Worm (Caenorhabditis elegans): ENCODE results near the gene ZK673.2.

- TF ChIP-seq nhr-76 (tag; optimal IDR thresholded peaks at IDR 0.05), result no peak
- TF ChIP-seq zag-1 (tag; optimal IDR thresholded peaks at IDR 0.05), result no peak
- no peak for TF ChIP-seq nhr-28 (tag; optimal IDR thresholded peaks at IDR 0.05)
- no peak for TF ChIP-seq madf-5 (GFP tag; IDR thresholded peaks at IDR 0.05)
- TF ChIP-seq aly-2 (tag; optimal IDR thresholded peaks at IDR 0.05), result no peak
- no peak for TF ChIP-seq snpc-4 (tag; optimal IDR thresholded peaks at IDR 0.05)
- no peak for TF ChIP-seq nhr-10 (tag; optimal IDR thresholded peaks at IDR 0.05)
- TF ChIP-seq fkh-10 (GFP tag; optimal IDR thresholded peaks at IDR 0.05), result no peak
- TF ChIP-seq hlh-11 (tag; optimal IDR thresholded peaks at IDR 0.05), result no peak
- TF ChIP-seq nhr-237 (tag; optimal IDR thresholded peaks at IDR 0.05), result no peak
- TF ChIP-seq mep-1 (tag; optimal IDR thresholded peaks at IDR 0.05), result no peak
- no peak for TF ChIP-seq daf-8 (GFP tag; IDR thresholded peaks at IDR 0.05)
Observed at ce11 chrII:10476039-10476438, 28.0 kb downstream of the ZK673.2 start, which contains the start of gene clec-58.

Data from whole organism, L4 larva.